Fruit fly (Drosophila melanogaster): ENCODE measurements around the gene bou.

The bou gene

DNA sequence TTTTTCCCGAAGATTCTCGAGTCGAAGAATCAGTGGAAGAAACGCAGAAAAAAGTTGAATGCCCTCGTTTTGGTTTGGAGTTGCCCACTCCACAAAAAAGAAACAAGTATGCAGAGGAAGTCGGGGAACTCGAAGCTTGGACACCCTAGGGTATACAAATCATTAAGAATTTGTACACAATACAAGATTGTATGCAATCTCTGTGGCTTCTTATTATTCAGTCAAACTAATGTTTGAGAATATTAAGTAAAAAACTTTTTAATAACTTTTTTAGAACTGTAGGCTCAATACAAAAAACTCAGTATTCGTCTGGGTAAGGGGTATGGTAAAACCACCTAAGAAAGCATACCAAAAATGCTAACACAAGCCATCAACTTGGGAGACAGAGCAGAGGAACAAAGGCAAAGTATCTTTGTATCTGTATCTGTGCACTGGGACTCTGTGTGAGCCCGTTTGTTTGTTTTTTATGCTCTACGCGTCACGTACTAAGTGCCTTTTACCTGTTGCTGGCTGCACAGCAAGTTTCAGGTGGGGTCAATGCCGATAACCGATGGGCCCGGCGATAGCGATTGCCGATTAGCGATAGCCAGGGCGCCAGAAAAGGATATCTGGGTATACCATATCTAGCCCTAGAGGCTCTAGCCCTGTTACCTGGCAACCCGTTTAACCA, 969 bp upstream of the bou start (continued):
- TF ChIP-seq Lhr (GFP tag; optimal IDR thresholded peaks at IDR 0.05) (peak; percentile 34), jigr1 (GFP tag; IDR thresholded peaks at IDR 0.05) (no peak), luna (GFP tag; optimal IDR thresholded peaks at IDR 0.05) (no peak), nerfin-2 (GFP tag; IDR thresholded peaks at IDR 0.05; ENCODE audit: partially characterized antibody) (peak; percentile 55; the same call in 1 of the 2 replicates), yki (optimal IDR thresholded peaks at IDR 0.05) (no peak), Mes4 (GFP tag; optimal IDR thresholded peaks at IDR 0.05) (peak; percentile 72), so (GFP tag; IDR thresholded peaks at IDR 0.05) (peak; percentile 56; the same call in 1 of the 3 replicates), Sox100B (GFP tag; optimal IDR thresholded peaks at IDR 0.05) (peak; percentile 71), ems (GFP tag; optimal IDR thresholded peaks at IDR 0.05) (peak; percentile 60), Hey (tag; optimal IDR thresholded peaks at IDR 0.05) (no peak), da (GFP tag; optimal IDR thresholded peaks at IDR 0.05) (peak; percentile 33), CG14441 (GFP tag; IDR thresholded peaks at IDR 0.05) (no peak), dati (GFP tag; IDR thresholded peaks at IDR 0.05) (no peak), wdn (GFP tag; IDR thresholded peaks at IDR 0.05) (peak; percentile 40; the same call in 1 of the 2 replicates), ind (GFP tag; optimal IDR thresholded peaks at IDR 0.05) (peak; percentile 64), Xbp1 (GFP tag; optimal IDR thresholded peaks at IDR 0.05) (peak; percentile 76), maf-S (GFP tag; optimal IDR thresholded peaks at IDR 0.05) (peak; percentile 70), Ada2b (GFP tag; IDR thresholded peaks at IDR 0.05) (peak; percentile 41), CG9876 (GFP tag; optimal IDR thresholded peaks at IDR 0.05) (peak; percentile 60), CG2116 (GFP tag; optimal IDR thresholded peaks at IDR 0.05) (peak; percentile 22), chinmo (GFP tag; IDR thresholded peaks at IDR 0.05; ENCODE audit: partially characterized antibody) (0 out of 4 replicates have a peak, but pooled peaks have one; percentile 58), scrt (GFP tag; optimal IDR thresholded peaks at IDR 0.05) (peak; percentile 89), sob (GFP tag; IDR thresholded peaks at IDR 0.05) (peak; percentile 71), Rx (GFP tag; IDR thresholded peaks at IDR 0.05) (peak; percentile 39; the same call in 1 of the 2 replicates), emc (GFP tag; optimal IDR thresholded peaks at IDR 0.05) (no peak), pum (GFP tag; optimal IDR thresholded peaks at IDR 0.05) (peak; percentile 77), Med (GFP tag) (peak; percentile 94), esg (GFP tag; conservative IDR thresholded peaks at IDR 0.05) (peak; percentile 56), tgo (GFP tag; IDR thresholded peaks at IDR 0.05) (peak; percentile 71), ash1 (GFP tag; optimal IDR thresholded peaks at IDR 0.05) (no peak), Dek (tag; optimal IDR thresholded peaks at IDR 0.05) (peak; percentile 44), MESR4 (GFP tag; optimal IDR thresholded peaks at IDR 0.05) (no peak), Hsf (GFP tag; optimal IDR thresholded peaks at IDR 0.05) (peak; percentile 84), mam (GFP tag; optimal IDR thresholded peaks at IDR 0.05) (peak; percentile 67), jumu (GFP tag; optimal IDR thresholded peaks at IDR 0.05) (peak; percentile 62), dysf (GFP tag; IDR thresholded peaks at IDR 0.05) (peak; percentile 69; the same call in 2 of the 3 replicates), CG17359 (tag; optimal IDR thresholded peaks at IDR 0.05) (peak; percentile 77), Jarid2 (GFP tag; optimal IDR thresholded peaks at IDR 0.05) (peak; percentile 13), CG12942 (GFP tag; optimal IDR thresholded peaks at IDR 0.05) (peak; percentile 34), unpg (GFP tag; optimal IDR thresholded peaks at IDR 0.05) (peak; percentile 82), CG1792 (GFP tag; optimal IDR thresholded peaks at IDR 0.05) (peak; percentile 54), HmgZ (tag; optimal IDR thresholded peaks at IDR 0.05) (peak; percentile 7), CG12071 (GFP tag; optimal IDR thresholded peaks at IDR 0.05) (no peak), bigmax (GFP tag; optimal IDR thresholded peaks at IDR 0.05) (no peak), schlank (tag; optimal IDR thresholded peaks at IDR 0.05) (no peak), Dfd (GFP tag; optimal IDR thresholded peaks at IDR 0.05) (no peak), Fer3 (tag; optimal IDR thresholded peaks at IDR 0.05) (peak; percentile 44), croc (GFP tag; conservative IDR thresholded peaks at IDR 0.05) (peak; percentile 83), ab (GFP tag; optimal IDR thresholded peaks at IDR 0.05) (peak; percentile 20), Gug (GFP tag; IDR thresholded peaks at IDR 0.05) (peak; percentile 43; the same call in 1 of the 4 replicates), CG15011 (GFP tag; optimal IDR thresholded peaks at IDR 0.05) (peak; percentile 42)
